Fruit fly (Drosophila melanogaster): Measurements from ENCODE around the gene CG46025.

The CG46025 gene

DNA sequence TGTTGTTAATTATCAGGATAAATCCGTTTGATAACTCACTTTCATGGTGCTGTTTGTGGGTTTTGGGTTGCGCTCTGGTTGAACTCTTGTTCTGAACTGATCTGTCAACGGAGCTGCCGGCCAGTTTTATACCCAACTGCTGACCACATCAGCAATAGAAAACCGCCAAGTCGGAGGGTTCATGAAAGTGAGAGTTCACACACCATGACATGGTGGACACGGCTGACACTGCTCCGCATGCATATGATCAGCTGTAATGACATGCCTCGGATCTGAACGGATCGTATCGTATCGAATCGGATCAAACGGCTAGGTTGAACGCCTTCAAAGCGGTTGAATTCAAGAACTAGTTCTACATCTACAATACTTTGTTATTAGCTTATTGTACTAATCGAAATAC lies 12.5 kb upstream of the CG46025 start, which contains the start of gene Acp1:
Gene Acp1 (minus strand): TSS at position 101 of the 400 bp plus-strand sequence.
- no peak for TF ChIP-seq ey (GFP tag; optimal IDR thresholded peaks at IDR 0.05)
- no peak for TF ChIP-seq dmrt93B (GFP tag; optimal IDR thresholded peaks at IDR 0.05)
- TF ChIP-seq Hr83 (GFP tag; optimal IDR thresholded peaks at IDR 0.05; ENCODE audit: poor library complexity, severe bottlenecking), result no peak
- no peak for TF ChIP-seq GATAd (GFP tag; optimal IDR thresholded peaks at IDR 0.05)
- TF ChIP-seq jim (GFP tag; optimal IDR thresholded peaks at IDR 0.05), result no peak
- no peak for TF ChIP-seq N (GFP tag; optimal IDR thresholded peaks at IDR 0.05)
- TF ChIP-seq brk (GFP tag; optimal IDR thresholded peaks at IDR 0.05), result no peak
- no peak for TF ChIP-seq Dif (GFP tag; optimal IDR thresholded peaks at IDR 0.05; ENCODE audit: partially characterized antibody)
- TF ChIP-seq Sp1 (GFP tag; optimal IDR thresholded peaks at IDR 0.05), result no peak
- no peak for TF ChIP-seq Jra (GFP tag; optimal IDR thresholded peaks at IDR 0.05)
- no peak for TF ChIP-seq pan (optimal IDR thresholded peaks at IDR 0.05)
- no peak for TF ChIP-seq Mio (GFP tag; optimal IDR thresholded peaks at IDR 0.05)
- no peak for TF ChIP-seq Rel (GFP tag; optimal IDR thresholded peaks at IDR 0.05)
- no peak for TF ChIP-seq Rel (tag; optimal IDR thresholded peaks at IDR 0.05)
- TF ChIP-seq fru (GFP tag; optimal IDR thresholded peaks at IDR 0.05), result no peak
- no peak for TF ChIP-seq br (GFP tag; optimal IDR thresholded peaks at IDR 0.05)

DNA sequence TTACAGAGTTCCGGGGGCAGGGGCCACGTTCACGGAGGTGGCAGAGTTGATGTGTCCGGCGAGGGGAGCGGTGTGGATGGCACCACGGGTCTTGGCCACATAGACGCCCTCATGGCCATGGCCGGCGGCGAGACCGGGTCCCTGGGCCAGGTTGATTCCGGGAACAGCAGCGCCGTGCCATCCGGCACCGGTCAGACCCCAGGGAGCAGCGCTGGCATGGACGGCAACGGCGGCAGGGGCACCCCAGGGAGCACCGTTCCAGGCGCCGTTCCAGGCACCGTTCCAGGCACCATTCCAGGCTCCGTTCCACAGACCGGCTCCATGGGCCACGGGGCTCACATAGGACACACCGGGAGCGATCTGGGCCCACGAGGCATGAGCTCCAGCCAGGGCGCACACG lies 9.8 kb upstream of the CG46025 start:
- TF ChIP-seq sage (GFP tag; optimal IDR thresholded peaks at IDR 0.05) (no peak), CG9705 (GFP tag; optimal IDR thresholded peaks at IDR 0.05) (no peak), Myc (optimal IDR thresholded peaks at IDR 0.05) (no peak), br (GFP tag; optimal IDR thresholded peaks at IDR 0.05) (no peak)

DNA sequence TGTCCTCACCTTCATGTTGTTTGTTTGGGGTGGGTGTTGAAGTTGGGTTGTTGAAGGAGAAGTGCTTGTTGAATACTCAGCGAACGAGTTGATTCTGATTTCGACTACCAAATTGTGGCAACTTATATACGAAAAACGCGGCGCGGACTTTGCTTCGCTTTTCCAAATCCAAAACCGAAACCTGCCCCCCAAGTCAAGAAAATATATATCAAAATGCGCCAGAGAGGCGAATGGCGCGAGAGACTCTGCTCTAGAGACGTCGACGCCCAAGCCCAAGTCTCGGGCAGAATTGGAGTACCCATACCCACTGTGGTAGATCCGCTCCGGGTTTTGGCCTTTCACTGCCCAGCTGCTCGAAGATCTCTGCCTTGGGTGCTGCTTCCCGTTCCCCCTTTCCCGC lies 9.2 kb upstream of the CG46025 start, which contains the start of gene CG7214:
Gene CG7214 (minus strand): TSS at position 101 of the 400 bp plus-strand sequence.
- TF ChIP-seq CrebA (GFP tag; optimal IDR thresholded peaks at IDR 0.05; ENCODE audit: borderline replicate concordance), result no peak

DNA sequence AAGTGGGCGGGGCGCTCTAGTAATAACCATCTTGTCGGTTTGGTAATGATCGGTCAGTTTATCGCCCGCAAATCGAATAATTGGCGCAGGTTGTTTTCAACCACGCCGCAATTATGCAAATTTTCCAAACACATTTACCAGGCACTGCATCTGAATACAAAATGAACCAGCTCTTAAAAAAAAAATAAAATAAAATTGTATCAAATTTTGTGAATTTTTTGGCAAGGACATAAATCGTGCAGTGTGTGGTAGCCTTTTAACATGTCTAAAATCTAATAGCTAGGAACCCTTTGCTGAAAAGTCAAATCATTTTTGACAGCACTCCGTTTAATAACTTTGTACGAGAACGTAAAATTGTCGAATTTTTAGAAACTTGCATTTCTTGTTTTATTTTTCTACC lies 7.0 kb upstream of the CG46025 start, which contains the start of gene ATPsynGL:
Gene ATPsynGL (plus strand): TSS at position 301 of the 400 bp plus-strand sequence.
- TF ChIP-seq N (GFP tag; optimal IDR thresholded peaks at IDR 0.05) (no peak), sv (GFP tag; optimal IDR thresholded peaks at IDR 0.05) (no peak), Mio (GFP tag; optimal IDR thresholded peaks at IDR 0.05) (no peak), Jra (GFP tag; optimal IDR thresholded peaks at IDR 0.05) (no peak), jim (GFP tag; optimal IDR thresholded peaks at IDR 0.05) (no peak), HLH106 (tag; optimal IDR thresholded peaks at IDR 0.05) (no peak), ey (GFP tag; optimal IDR thresholded peaks at IDR 0.05) (no peak), Dif (GFP tag; optimal IDR thresholded peaks at IDR 0.05; ENCODE audit: partially characterized antibody) (no peak)

DNA sequence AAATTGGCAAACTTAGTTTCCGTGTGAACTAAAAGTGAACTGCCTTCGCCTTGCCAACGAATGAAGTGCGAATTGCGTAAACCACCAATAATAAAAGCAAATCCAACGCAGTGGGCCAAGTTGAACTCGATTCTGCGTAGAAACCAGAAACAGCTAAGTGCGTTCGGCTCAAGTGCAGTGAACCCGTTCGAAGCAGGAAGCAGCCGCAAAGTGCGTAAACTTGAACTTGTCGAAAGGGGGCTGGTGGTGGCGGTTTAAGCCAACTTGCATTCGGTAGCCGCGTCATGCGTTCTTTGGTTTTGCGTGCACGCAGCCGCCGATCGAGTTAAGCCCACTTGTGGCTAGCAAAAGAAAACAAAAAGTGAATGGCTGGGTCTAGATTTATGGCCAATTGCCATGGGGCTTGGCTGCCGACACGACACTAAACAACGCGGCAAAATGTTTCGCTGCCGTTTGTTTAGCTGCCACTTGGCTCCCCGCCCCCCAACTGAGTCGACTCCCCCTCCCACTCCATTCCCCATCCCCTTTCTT lies 3.3 kb upstream of the CG46025 start:
- TF ChIP-seq Sp1 (GFP tag; optimal IDR thresholded peaks at IDR 0.05) (no peak), dsf (GFP tag; optimal IDR thresholded peaks at IDR 0.05; ENCODE audit: borderline replicate concordance) (no peak), CG32264 (GFP tag; optimal IDR thresholded peaks at IDR 0.05) (no peak)

DNA sequence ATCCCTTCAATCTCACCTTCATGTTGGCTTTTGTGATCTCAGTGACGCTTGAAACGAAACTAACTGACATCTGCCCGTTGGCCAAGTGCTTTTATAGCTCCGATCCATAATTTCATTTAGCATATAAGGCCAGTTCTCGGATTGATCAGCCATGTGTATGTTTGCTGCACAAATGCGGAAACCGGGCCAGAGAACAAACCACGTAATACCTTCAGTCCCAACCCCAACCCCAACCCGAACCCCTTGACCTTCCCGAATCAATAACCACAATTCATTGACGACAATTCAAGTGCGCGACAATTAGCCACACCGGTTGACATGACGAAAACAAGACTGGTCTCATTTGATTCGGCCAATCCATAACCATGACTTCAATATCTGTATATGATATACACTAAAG lies 888 bp upstream of the CG46025 start, which contains the start of gene CG7203:
Gene CG7203 (minus strand): TSS at position 101 of the 400 bp plus-strand sequence.
- no peak for TF ChIP-seq h (GFP tag; optimal IDR thresholded peaks at IDR 0.05)
- TF ChIP-seq HLH106 (tag; optimal IDR thresholded peaks at IDR 0.05), result no peak
- no peak for TF ChIP-seq lola (GFP tag; optimal IDR thresholded peaks at IDR 0.05)
- no peak for TF ChIP-seq CrebA (GFP tag; optimal IDR thresholded peaks at IDR 0.05; ENCODE audit: borderline replicate concordance)
- TF ChIP-seq sage (GFP tag; optimal IDR thresholded peaks at IDR 0.05), result no peak
- no peak for TF ChIP-seq GATAd (GFP tag; optimal IDR thresholded peaks at IDR 0.05)
- no peak for TF ChIP-seq Vsx2 (GFP tag; optimal IDR thresholded peaks at IDR 0.05; ENCODE audit: partially characterized antibody)
- no peak for TF ChIP-seq N (GFP tag; optimal IDR thresholded peaks at IDR 0.05)
- TF ChIP-seq br (GFP tag; optimal IDR thresholded peaks at IDR 0.05), result no peak
- TF ChIP-seq usp (GFP tag; optimal IDR thresholded peaks at IDR 0.05), result no peak
- no peak for TF ChIP-seq OdsH (GFP tag; optimal IDR thresholded peaks at IDR 0.05)
- no peak for TF ChIP-seq tai (GFP tag; optimal IDR thresholded peaks at IDR 0.05)
- no peak for TF ChIP-seq dl (GFP tag; optimal IDR thresholded peaks at IDR 0.05; ENCODE audit: insufficient read depth in 1 of 2, partially characterized antibody in 2 of 2)
- TF ChIP-seq pan (optimal IDR thresholded peaks at IDR 0.05), result no peak
- TF ChIP-seq CG9705 (GFP tag; optimal IDR thresholded peaks at IDR 0.05), result no peak
- TF ChIP-seq Abd-B (GFP tag; optimal IDR thresholded peaks at IDR 0.05), result no peak
- TF ChIP-seq Mio (GFP tag; optimal IDR thresholded peaks at IDR 0.05), result no peak
- no peak for TF ChIP-seq Hr83 (GFP tag; optimal IDR thresholded peaks at IDR 0.05; ENCODE audit: poor library complexity, severe bottlenecking)
- TF ChIP-seq ey (GFP tag; optimal IDR thresholded peaks at IDR 0.05), result no peak

All from whole organism, wandering third instar larva.